Comparison of ENCODE assay signal across 4 fruit fly cellular contexts in genomic region chr3R:24753561-24754027, dm6.
TF ChIP-seq lines count a peak whose summit lies in the region.

TSS of gene asp (plus strand) at chr3R:24753849.

- TF ChIP-seq CTCF in whole organism, embryonic (GFP tag; optimal IDR thresholded peaks at IDR 0.05; lab: Kevin White, UChicago) = no peak

TF ChIP-seq in whole organism, adult, 20 proteins besides CTCF, POLR2A, EP300 and RAD21:
- TF ChIP-seq CG5204 (GFP tag; optimal IDR thresholded peaks at IDR 0.05; lab: Kevin White, UChicago) (peak; percentile 42), ovo (GFP tag; optimal IDR thresholded peaks at IDR 0.05; lab: Kevin White, UChicago) (no peak), CG7101 (tag; optimal IDR thresholded peaks at IDR 0.05; lab: Kevin White, UChicago) (peak; percentile 12), cic (GFP tag; optimal IDR thresholded peaks at IDR 0.05; lab: Kevin White, UChicago) (no peak), bab1 (GFP tag; optimal IDR thresholded peaks at IDR 0.05; lab: Kevin White, UChicago) (peak; percentile 28), Mnt (GFP tag; optimal IDR thresholded peaks at IDR 0.05; lab: Kevin White, UChicago) (no peak), Crg-1 (GFP tag; optimal IDR thresholded peaks at IDR 0.05; lab: Kevin White, UChicago) (no peak), CG7045 (GFP tag; optimal IDR thresholded peaks at IDR 0.05; lab: Kevin White, UChicago) (no peak), pad (GFP tag; optimal IDR thresholded peaks at IDR 0.05; lab: Kevin White, UChicago) (no peak), CG11617 (GFP tag; optimal IDR thresholded peaks at IDR 0.05; lab: Kevin White, UChicago) (no peak), Clk (GFP tag; optimal IDR thresholded peaks at IDR 0.05; lab: Kevin White, UChicago) (no peak), toe (GFP tag; optimal IDR thresholded peaks at IDR 0.05; lab: Kevin White, UChicago) (peak; percentile 58), CG1620 (GFP tag; optimal IDR thresholded peaks at IDR 0.05; lab: Kevin White, UChicago) (peak; percentile 45), CG33017 (tag; optimal IDR thresholded peaks at IDR 0.05; lab: Kevin White, UChicago) (no peak), cnc (optimal IDR thresholded peaks at IDR 0.05; lab: Kevin White, UChicago) (no peak), Hr96 (GFP tag; optimal IDR thresholded peaks at IDR 0.05; lab: Kevin White, UChicago) (no peak), CG14711 (tag; optimal IDR thresholded peaks at IDR 0.05; lab: Kevin White, UChicago) (peak; percentile 17), tj (GFP tag; optimal IDR thresholded peaks at IDR 0.05; lab: Kevin White, UChicago) (no peak), kay (GFP tag; lab: Kevin White, UChicago; ENCODE audit: borderline replicate concordance) (peak; percentile 52), CG12768 (GFP tag; optimal IDR thresholded peaks at IDR 0.05; lab: Kevin White, UChicago) (no peak)
TF ChIP-seq in whole organism, adult: peak in this region for 7.

TF ChIP-seq in whole organism, embryonic, 481 proteins besides CTCF, POLR2A, EP300 and RAD21 (continues in another document):
- TF ChIP-seq Dref (GFP tag; IDR thresholded peaks at IDR 0.05; lab: Robert Waterston, UW) (peak; percentile 93), wek (GFP tag; optimal IDR thresholded peaks at IDR 0.05; lab: Kevin White, UChicago) (peak; percentile 97), Ets97D (GFP tag; optimal IDR thresholded peaks at IDR 0.05; lab: Kevin White, UChicago) (peak; percentile 39), CG1024 (GFP tag; IDR thresholded peaks at IDR 0.05; lab: Robert Waterston, UW) (0 out of 2 replicates have a peak, but pooled peaks have one; percentile 14), CG17359 (tag; optimal IDR thresholded peaks at IDR 0.05; lab: Kevin White, UChicago) (no peak), CG10431 (GFP tag; optimal IDR thresholded peaks at IDR 0.05; lab: Kevin White, UChicago) (no peak), cg (GFP tag; optimal IDR thresholded peaks at IDR 0.05; lab: Kevin White, UChicago) (no peak), CG12155 (GFP tag; optimal IDR thresholded peaks at IDR 0.05; lab: Kevin White, UChicago) (no peak), CG7963 (GFP tag; IDR thresholded peaks at IDR 0.05; lab: Robert Waterston, UW; ENCODE audit: partially characterized antibody) (peak; percentile 90), CG6683 (GFP tag; optimal IDR thresholded peaks at IDR 0.05; lab: Kevin White, UChicago) (no peak), E2f2 (GFP tag; IDR thresholded peaks at IDR 0.05; lab: Robert Waterston, UW) (peak; percentile 98), Ets65A (GFP tag; lab: Kevin White, UChicago) (peak; percentile 41), CG14710 (tag; optimal IDR thresholded peaks at IDR 0.05; lab: Kevin White, UChicago) (peak; percentile 73), CG18619 (GFP tag; optimal IDR thresholded peaks at IDR 0.05; lab: Kevin White, UChicago) (no peak), gem (tag; optimal IDR thresholded peaks at IDR 0.05; lab: Kevin White, UChicago) (no peak), mld (GFP tag; IDR thresholded peaks at IDR 0.05; lab: Robert Waterston, UW; ENCODE audit: partially characterized antibody) (peak; percentile 78; the same call in 2 of the 3 replicates), ara (GFP tag; IDR thresholded peaks at IDR 0.05; lab: Robert Waterston, UW) (no peak), CG11560 (tag; IDR thresholded peaks at IDR 0.05; lab: Robert Waterston, UW) (peak; percentile 73; the same call in 2 of the 3 replicates), Hr3 (GFP tag; optimal IDR thresholded peaks at IDR 0.05; lab: Kevin White, UChicago) (peak; percentile 30), Opbp (GFP tag; IDR thresholded peaks at IDR 0.05; lab: Robert Waterston, UW; ENCODE audit: partially characterized antibody) (peak; percentile 76; the same call in 2 of the 3 replicates), Xbp1 (GFP tag; optimal IDR thresholded peaks at IDR 0.05; lab: Kevin White, UChicago) (peak; percentile 48), Dll (GFP tag; IDR thresholded peaks at IDR 0.05; lab: Robert Waterston, UW; ENCODE audit: partially characterized antibody) (peak; percentile 93), trem (tag; optimal IDR thresholded peaks at IDR 0.05; lab: Kevin White, UChicago) (peak; percentile 81)

TF ChIP-seq in whole organism, prepupa, 60 proteins besides CTCF, POLR2A, EP300 and RAD21:
- TF ChIP-seq CG9139 (GFP tag; optimal IDR thresholded peaks at IDR 0.05; lab: Kevin White, UChicago) (no peak), CG8119 (GFP tag; IDR thresholded peaks at IDR 0.05; lab: Robert Waterston, UW) (no peak), CG3919 (GFP tag; optimal IDR thresholded peaks at IDR 0.05; lab: Kevin White, UChicago) (no peak), Lpt (GFP tag; optimal IDR thresholded peaks at IDR 0.05; lab: Kevin White, UChicago) (no peak), Eip78C (GFP tag; lab: Kevin White, UChicago) (no peak), Smox (GFP tag; optimal IDR thresholded peaks at IDR 0.05; lab: Kevin White, UChicago) (peak; percentile 12), CG7368 (GFP tag; optimal IDR thresholded peaks at IDR 0.05; lab: Kevin White, UChicago) (no peak), spab (GFP tag; optimal IDR thresholded peaks at IDR 0.05; lab: Kevin White, UChicago) (no peak), svp (GFP tag; lab: Kevin White, UChicago) (peak; percentile 30), CG10631 (GFP tag; optimal IDR thresholded peaks at IDR 0.05; lab: Kevin White, UChicago) (no peak)

TF ChIP-seq in whole organism, wandering third instar larva, 38 proteins besides CTCF, POLR2A, EP300 and RAD21:
- no peak for TF ChIP-seq dsf (GFP tag; optimal IDR thresholded peaks at IDR 0.05; lab: Kevin White, UChicago; ENCODE audit: borderline replicate concordance)
- TF ChIP-seq Myc (optimal IDR thresholded peaks at IDR 0.05; lab: Kevin White, UChicago) = no peak
- no peak for TF ChIP-seq Sp1 (GFP tag; optimal IDR thresholded peaks at IDR 0.05; lab: Kevin White, UChicago)
- peak; percentile 72 for TF ChIP-seq GATAd (GFP tag; optimal IDR thresholded peaks at IDR 0.05; lab: Kevin White, UChicago)
- TF ChIP-seq HLH106 (tag; optimal IDR thresholded peaks at IDR 0.05; lab: Kevin White, UChicago) = no peak
- TF ChIP-seq Hr78 (GFP tag; optimal IDR thresholded peaks at IDR 0.05; lab: Kevin White, UChicago) = no peak
- peak; percentile 19 for TF ChIP-seq sv (GFP tag; optimal IDR thresholded peaks at IDR 0.05; lab: Kevin White, UChicago)
- no peak for TF ChIP-seq jim (GFP tag; optimal IDR thresholded peaks at IDR 0.05; lab: Kevin White, UChicago)
- TF ChIP-seq Jra (GFP tag; optimal IDR thresholded peaks at IDR 0.05; lab: Kevin White, UChicago) = no peak
- no peak for TF ChIP-seq brk (GFP tag; optimal IDR thresholded peaks at IDR 0.05; lab: Kevin White, UChicago)
